Worm (Caenorhabditis elegans): Measurements from ENCODE around the gene emc-1.
"Not testable (repeated sequence)": the region's sequence is repeated elsewhere in the genome, so short reads cannot be mapped to it uniquely, and the experiment has no call there.

Gene emc-1

DNA sequence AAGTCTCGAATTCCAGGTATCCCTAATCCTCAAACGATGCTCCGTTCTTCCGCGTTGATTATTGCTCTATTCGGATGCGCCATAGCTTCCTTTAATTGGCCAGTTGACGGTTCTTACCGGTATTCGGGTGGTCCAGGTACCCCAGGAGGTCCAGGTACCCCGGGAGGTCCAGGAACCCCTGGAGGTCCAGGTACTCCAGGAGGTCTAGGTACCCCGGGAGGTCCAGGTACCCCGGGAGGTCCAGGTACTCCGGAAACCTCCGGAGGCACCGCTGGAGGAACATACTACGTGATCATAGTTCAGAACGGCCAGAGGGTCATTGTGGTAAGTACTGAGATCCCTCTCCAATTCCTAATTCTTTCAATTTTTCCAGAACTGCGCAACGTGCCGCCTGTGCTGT is 32.4 kb downstream of the emc-1 start, which contains the start of gene Y51H7C.1:
Y51H7C.1 (plus strand) TSS at position 17 of the 400 bp plus-strand sequence.
- TF ChIP-seq lin-39 (tag; optimal IDR thresholded peaks at IDR 0.05); ama-1 (optimal IDR thresholded peaks at IDR 0.05); sma-9 (GFP tag; optimal IDR thresholded peaks at IDR 0.05); sma-9 (tag; optimal IDR thresholded peaks at IDR 0.05): not testable (repeated sequence)

DNA sequence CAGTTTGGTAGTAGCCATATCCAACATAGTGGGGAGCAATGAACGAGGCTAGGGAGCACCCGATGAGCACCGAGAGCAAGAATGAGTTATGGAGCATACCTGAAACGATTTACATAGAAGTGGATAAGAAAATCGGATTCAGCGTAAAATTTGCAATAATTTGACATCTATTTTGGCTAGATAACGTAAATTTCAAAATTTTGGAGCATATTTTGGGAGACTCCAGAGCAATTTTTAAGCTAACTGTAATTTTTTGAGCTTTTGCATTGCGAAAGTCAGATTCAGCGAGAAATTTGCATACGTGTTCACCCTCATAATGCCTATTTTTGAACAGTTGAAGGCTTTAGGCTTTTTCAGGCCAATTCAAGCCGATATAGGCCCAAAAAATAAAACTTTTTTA is 33.7 kb downstream of the emc-1 start, which contains the start of gene Y51H7C.13:
Y51H7C.13 (minus strand) TSS at position 101 of the 400 bp plus-strand sequence.
- no peak for TF ChIP-seq nhr-237 (tag; optimal IDR thresholded peaks at IDR 0.05)
- no peak for TF ChIP-seq Y55F3AM.14 (GFP tag; optimal IDR thresholded peaks at IDR 0.05)
- TF ChIP-seq ZK546.5 (tag; optimal IDR thresholded peaks at IDR 0.05), result no peak
- TF ChIP-seq alr-1 (tag; optimal IDR thresholded peaks at IDR 0.05), result no peak
- TF ChIP-seq ceh-16 (tag; optimal IDR thresholded peaks at IDR 0.05), result no peak
- TF ChIP-seq nhr-12 (tag; optimal IDR thresholded peaks at IDR 0.05), result no peak
- TF ChIP-seq mab-5 (tag; optimal IDR thresholded peaks at IDR 0.05), result no peak

DNA sequence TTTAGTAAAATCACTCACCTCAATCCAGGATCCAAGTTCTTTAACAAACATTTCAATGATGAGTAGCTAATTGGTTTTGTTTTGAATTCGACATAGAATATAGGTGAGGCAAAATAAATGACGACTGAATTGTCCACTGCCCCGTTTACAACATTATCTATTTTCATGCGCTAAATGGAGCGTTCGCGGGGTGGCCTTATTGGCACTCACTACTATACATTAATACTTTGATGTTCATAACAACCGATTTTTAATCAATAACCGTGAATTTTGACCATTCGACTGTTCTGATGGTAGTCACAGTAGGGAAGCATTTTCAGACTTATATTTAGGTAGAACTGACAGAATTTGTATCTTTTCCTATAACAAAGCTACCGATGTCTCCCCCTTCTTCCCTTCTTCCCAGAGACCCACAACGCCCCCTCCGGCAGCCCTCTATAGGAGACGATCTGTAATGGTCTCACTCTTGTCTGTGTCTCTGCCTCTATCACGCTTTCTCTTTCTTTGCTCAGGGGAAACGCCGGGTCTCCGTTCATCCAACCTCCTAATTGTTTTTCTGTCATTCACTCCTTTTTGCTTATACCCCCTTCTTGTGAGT is 53.3 kb downstream of the emc-1 start, which contains the start of gene Y51H7C.12:
Y51H7C.12 (minus strand) TSS at position 51 of the 598 bp plus-strand sequence.
- not testable (repeated sequence) for TF ChIP-seq ceh-16 (tag; optimal IDR thresholded peaks at IDR 0.05); zag-1 (tag; optimal IDR thresholded peaks at IDR 0.05); sma-3 (GFP tag; optimal IDR thresholded peaks at IDR 0.05)

DNA sequence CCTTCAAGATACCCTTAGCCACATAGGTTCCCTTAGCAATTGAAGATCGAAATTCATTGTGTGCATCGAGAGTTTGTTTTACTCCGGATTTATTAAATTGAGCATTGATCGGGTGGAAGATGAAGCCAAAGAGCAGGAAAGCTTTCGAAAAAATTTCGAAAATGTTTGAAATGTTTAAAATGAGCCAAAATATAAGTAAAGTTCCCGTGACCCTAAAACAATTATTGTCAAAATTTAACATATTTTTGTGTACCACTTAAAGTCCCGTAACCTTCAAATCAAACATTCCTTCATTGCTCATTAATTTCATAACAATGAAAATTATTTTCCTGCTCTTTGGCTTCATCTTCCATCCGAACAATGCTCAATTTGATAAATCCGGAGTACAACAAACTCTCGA is 55.2 kb downstream of the emc-1 start, which contains the start of gene scl-17:
scl-17 (plus strand) TSS at position 301 of the 400 bp plus-strand sequence.
- TF ChIP-seq lin-11 (tag; optimal IDR thresholded peaks at IDR 0.05) (no peak), elt-1 (tag; optimal IDR thresholded peaks at IDR 0.05) (no peak), sma-3 (GFP tag; optimal IDR thresholded peaks at IDR 0.05) (no peak), ceh-82 (tag; optimal IDR thresholded peaks at IDR 0.05) (no peak), nhr-10 (tag; optimal IDR thresholded peaks at IDR 0.05) (no peak), crh-2 (tag; optimal IDR thresholded peaks at IDR 0.05) (no peak), sma-9 (GFP tag; optimal IDR thresholded peaks at IDR 0.05) (no peak), sma-9 (tag; optimal IDR thresholded peaks at IDR 0.05) (no peak), ama-1 (optimal IDR thresholded peaks at IDR 0.05) (no peak), nhr-25 (tag; optimal IDR thresholded peaks at IDR 0.05) (no peak), fos-1 (tag; optimal IDR thresholded peaks at IDR 0.05) (no peak)

DNA sequence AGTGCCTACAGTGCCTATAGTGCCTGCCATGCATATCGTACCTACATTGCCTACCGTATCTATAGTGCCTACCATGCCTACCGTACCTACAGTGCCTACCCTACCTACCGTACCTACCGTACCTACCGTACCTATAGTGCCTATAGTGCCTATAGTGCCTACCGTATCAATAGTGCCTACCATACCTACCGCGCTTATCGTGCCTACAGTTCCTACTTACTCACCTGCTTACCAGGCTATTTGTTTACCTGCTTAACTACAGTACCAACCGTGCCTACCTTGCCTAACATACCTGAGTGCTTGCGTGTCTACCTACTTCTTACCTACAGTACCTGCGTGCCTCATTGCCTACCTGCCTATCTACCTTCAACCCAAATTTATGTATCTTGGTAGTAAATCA is 58.7 kb downstream of the emc-1 start:
- TF ChIP-seq fos-1 (tag; optimal IDR thresholded peaks at IDR 0.05), result no peak
- no peak for TF ChIP-seq skn-1 (tag; optimal IDR thresholded peaks at IDR 0.05)
- TF ChIP-seq nhr-237 (tag; optimal IDR thresholded peaks at IDR 0.05), result no peak
- TF ChIP-seq mdl-1 (tag; optimal IDR thresholded peaks at IDR 0.05), result no peak
- TF ChIP-seq nhr-6 (tag; optimal IDR thresholded peaks at IDR 0.05), result no peak
- TF ChIP-seq nhr-12 (tag; optimal IDR thresholded peaks at IDR 0.05), result no peak
- no peak for TF ChIP-seq egl-27 (tag; optimal IDR thresholded peaks at IDR 0.05)
- TF ChIP-seq alr-1 (tag; optimal IDR thresholded peaks at IDR 0.05), result no peak
- TF ChIP-seq ZK546.5 (tag; optimal IDR thresholded peaks at IDR 0.05), result no peak
- TF ChIP-seq sma-9 (GFP tag; optimal IDR thresholded peaks at IDR 0.05), result no peak
- TF ChIP-seq sma-9 (tag; optimal IDR thresholded peaks at IDR 0.05), result no peak
- TF ChIP-seq blmp-1 (tag; optimal IDR thresholded peaks at IDR 0.05; ENCODE audit: insufficient read depth), result no peak
- TF ChIP-seq elt-3 (tag; optimal IDR thresholded peaks at IDR 0.05), result no peak
- no peak for TF ChIP-seq ceh-82 (tag; optimal IDR thresholded peaks at IDR 0.05)
- no peak for TF ChIP-seq ztf-11 (tag; optimal IDR thresholded peaks at IDR 0.05)
- no peak for TF ChIP-seq snpc-4 (tag; optimal IDR thresholded peaks at IDR 0.05)
